Worm (Caenorhabditis elegans) whole organism, young adult: ENCODE results near the gene cosa-1.

Experiments
- F33H1.4 ChIP-seq: fragments of 200-800 bp; sonication (Bioruptor generic); IDR thresholded peaks from 2 replicates; pipeline ENCODE4 v1.3.6; 2022; ENCODE audit warnings: missing genetic modification reagents, missing genetic modification characterization, missing compliant biosample characterization
- Y67H2A.10 ChIP-seq: fragments of 200-800 bp; sonication (Bioruptor generic); conservative IDR thresholded peaks from 2 replicates; pipeline ENCODE4 v1.3.6; 2022; ENCODE audit warnings: missing genetic modification reagents, missing genetic modification characterization, missing compliant biosample characterization
- ama-1 ChIP-seq, 3 experiments: fragments of 150-350 bp in 1 of 3; sonication (generic microtip) in 2 of 3; optimal IDR thresholded peaks; 2 replicates each; lab custom pipeline; 2014 to 2018; ENCODE audit warnings: missing biosample characterization in 2 of 3, missing genetic modification characterization in 2 of 3, missing genetic modification reagents in 2 of 3
- ccch-3 ChIP-seq: fragments of 200-800 bp; sonication (Bioruptor generic); optimal IDR thresholded peaks from 2 replicates; lab custom pipeline; 2018; ENCODE audit warnings: mild to moderate bottlenecking, missing genetic modification characterization, missing compliant biosample characterization
- nhr-90 ChIP-seq: sonication (generic microtip); optimal IDR thresholded peaks from 2 replicates; lab custom pipeline; 2016; ENCODE audit warnings: missing genotype, mild to moderate bottlenecking, missing genetic modification characterization, missing compliant biosample characterization
- snpc-4 ChIP-seq, 5 experiments: fragments of 150-350 bp in 1 of 5; sonication (generic microtip) in 4 of 5; optimal IDR thresholded peaks; 2 replicates each; lab custom pipeline; 2014 to 2018; ENCODE audit warnings: missing genetic modification characterization in 5 of 5, missing biosample characterization in 3 of 5, antibody characterized with exemption in 2 of 5, mild to moderate bottlenecking in 2 of 5, missing compliant biosample characterization in 2 of 5, missing genotype in 2 of 5, moderate library complexity in 2 of 5, missing genetic modification reagents in 1 of 5
- zfh-2 ChIP-seq: fragments of 200-800 bp; sonication (Bioruptor generic); conservative IDR thresholded peaks from 2 replicates; pipeline ENCODE4 v1.3.6; 2022; ENCODE audit warnings: missing genetic modification reagents, missing genetic modification characterization, missing compliant biosample characterization

- no peak for TF ChIP-seq ama-1 (optimal IDR thresholded peaks at IDR 0.05; lab: Kevin White, UChicago)
- no peak for TF ChIP-seq ama-1 (GFP tag; optimal IDR thresholded peaks at IDR 0.05; lab: Kevin White, UChicago)
- no peak for TF ChIP-seq snpc-4 (GFP tag; optimal IDR thresholded peaks at IDR 0.05; lab: Kevin White, UChicago)
- TF ChIP-seq snpc-4 (tag; optimal IDR thresholded peaks at IDR 0.05; lab: Kevin White, UChicago), result no peak
- no peak for TF ChIP-seq nhr-90 (tag; lab: Kevin White, UChicago)
- no peak for TF ChIP-seq F33H1.4
- TF ChIP-seq Y67H2A.10 (GFP tag; lab: Robert Waterston, UW), result no peak
- no peak for TF ChIP-seq zfh-2 (GFP tag; lab: Robert Waterston, UW)
- no peak for TF ChIP-seq ccch-3 (GFP tag; lab: Kevin White, UChicago)
Measured at ce11 chrIII:2759308-2759707, 33.4 kb downstream of the cosa-1 start.
